Worm (Caenorhabditis elegans): ENCODE data around the gene erp-44.2.
A peak's percentile ranks its signal among the peaks of the same experiment; 100 is the strongest.

Gene erp-44.2

DNA sequence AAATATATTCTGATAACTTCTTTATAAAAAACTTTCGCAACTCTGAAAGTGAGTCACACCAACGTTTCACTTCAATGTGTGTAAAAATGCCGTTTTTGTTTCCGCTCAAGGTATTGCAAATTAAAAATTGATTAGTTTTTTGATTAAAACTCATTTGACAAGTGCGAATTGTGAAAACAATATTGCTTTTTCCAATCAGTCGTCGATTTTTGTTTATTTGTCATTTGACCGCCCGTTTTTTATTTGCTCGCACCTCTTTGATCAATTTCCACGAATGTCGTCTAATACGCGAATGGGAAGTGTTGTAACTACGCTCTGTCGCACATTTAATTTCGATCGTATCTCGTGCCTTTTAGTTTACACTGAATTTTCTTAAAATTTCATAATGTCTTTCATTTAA, 4.3 kb downstream of the erp-44.2 start, which contains the start of gene mvb-12 (continued):
- TF ChIP-seq ceh-63 (GFP tag; optimal IDR thresholded peaks at IDR 0.05) = no peak
- TF ChIP-seq zag-1 (tag; optimal IDR thresholded peaks at IDR 0.05) = no peak
- TF ChIP-seq nhr-20 (tag; optimal IDR thresholded peaks at IDR 0.05) = no peak
- TF ChIP-seq ceh-90 (tag; optimal IDR thresholded peaks at IDR 0.05) = no peak
- TF ChIP-seq C16A3.4 (tag; optimal IDR thresholded peaks at IDR 0.05) = peak; percentile 2
- no peak for TF ChIP-seq lir-3 (tag; optimal IDR thresholded peaks at IDR 0.05; ENCODE audit: poor library complexity)
- no peak for TF ChIP-seq nhr-19 (GFP tag; conservative IDR thresholded peaks at IDR 0.05)
- TF ChIP-seq hlh-17 (GFP tag; optimal IDR thresholded peaks at IDR 0.05; ENCODE audit: borderline replicate concordance) = no peak
- TF ChIP-seq C34B4.2 (tag; optimal IDR thresholded peaks at IDR 0.05) = no peak
- TF ChIP-seq lsy-2 (tag; optimal IDR thresholded peaks at IDR 0.05) = peak in 1 of 2 experiments; percentile 46
- peak; percentile 2 to 5 for TF ChIP-seq efl-1 (optimal IDR thresholded peaks at IDR 0.05)
- TF ChIP-seq efl-1 (GFP tag; optimal IDR thresholded peaks at IDR 0.05 in 1 of 2) = peak; percentile 31 to 75
- TF ChIP-seq pqm-1 (tag; optimal IDR thresholded peaks at IDR 0.05) = no peak
- TF ChIP-seq nhr-90 (tag; optimal IDR thresholded peaks at IDR 0.05; ENCODE audit: poor library complexity) = no peak
- no peak for TF ChIP-seq nhr-28 (tag; optimal IDR thresholded peaks at IDR 0.05)
- TF ChIP-seq sup-37 (GFP tag; optimal IDR thresholded peaks at IDR 0.05) = no peak
- peak in 1 of 2 experiments; percentile 13 for TF ChIP-seq mdl-1 (tag; optimal IDR thresholded peaks at IDR 0.05)
- TF ChIP-seq rnt-1 (tag; optimal IDR thresholded peaks at IDR 0.05) = no peak
- TF ChIP-seq snpc-4 (tag; optimal IDR thresholded peaks at IDR 0.05) = no peak
- peak; percentile 77 for TF ChIP-seq lin-14 (GFP tag; optimal IDR thresholded peaks at IDR 0.05)
- TF ChIP-seq xbp-1 (tag; optimal IDR thresholded peaks at IDR 0.05) = peak; percentile 9
- no peak for TF ChIP-seq egl-13 (tag; optimal IDR thresholded peaks at IDR 0.05)
- no peak for TF ChIP-seq nhr-85 (tag)
- TF ChIP-seq mep-1 (tag; optimal IDR thresholded peaks at IDR 0.05) = peak; percentile 31
- TF ChIP-seq fkh-4 (tag; optimal IDR thresholded peaks at IDR 0.05; ENCODE audit: borderline replicate concordance) = no peak
- TF ChIP-seq fkh-8 (tag; optimal IDR thresholded peaks at IDR 0.05) = peak; percentile 60
- TF ChIP-seq fos-1 (tag; optimal IDR thresholded peaks at IDR 0.05) = no peak
- peak; percentile 5 for TF ChIP-seq blmp-1 (tag; optimal IDR thresholded peaks at IDR 0.05)

DNA sequence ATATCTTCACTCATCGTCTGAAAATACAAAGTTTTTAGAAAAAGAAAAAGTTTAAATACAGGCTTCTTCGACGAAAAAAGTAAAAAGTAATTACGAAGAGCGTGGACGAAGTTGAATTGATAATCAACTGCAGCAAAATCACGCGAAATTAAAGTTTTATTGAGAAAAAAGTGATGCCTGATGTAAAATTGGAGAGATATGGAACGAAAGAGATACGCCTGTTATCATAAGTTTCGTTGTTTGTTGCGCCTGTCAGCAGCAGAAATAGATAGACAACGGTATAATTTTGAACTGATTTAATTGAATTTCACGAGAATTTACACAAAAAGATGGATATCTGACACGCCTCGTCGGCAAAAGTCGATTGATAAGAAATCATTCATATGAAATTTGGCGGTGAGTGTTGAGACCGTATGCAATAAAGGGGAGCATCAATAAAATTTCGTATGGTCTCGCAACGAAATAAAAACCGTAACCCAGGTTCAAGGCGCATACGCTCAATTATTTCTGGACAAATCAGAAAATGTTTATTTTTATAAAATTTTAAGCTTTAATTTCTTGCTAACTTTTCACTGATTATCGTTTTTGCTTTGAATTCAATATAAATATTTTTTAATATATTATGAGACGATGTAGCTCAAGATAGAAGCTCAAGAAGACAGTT, 5.1 kb downstream of the erp-44.2 start, which contains the start of gene C06A6.4:
Gene C06A6.4, minus strand, starts transcription at position 24 of the 664 bp plus-strand sequence.
- TF ChIP-seq elt-2 (tag; optimal IDR thresholded peaks at IDR 0.05) (peak; percentile 14), pqm-1 (tag; optimal IDR thresholded peaks at IDR 0.05) (no peak), nhr-237 (tag; optimal IDR thresholded peaks at IDR 0.05) (no peak), lin-35 (GFP tag; optimal IDR thresholded peaks at IDR 0.05) (peak in 1 of 2 experiments; percentile 36), elt-3 (tag; optimal IDR thresholded peaks at IDR 0.05) (peak in 2 of 6 experiments; percentile 14 to 60), mep-1 (tag; optimal IDR thresholded peaks at IDR 0.05) (no peak), nhr-20 (tag; optimal IDR thresholded peaks at IDR 0.05) (peak; percentile 10), blmp-1 (tag; optimal IDR thresholded peaks at IDR 0.05) (peak; percentile 49), nhr-85 (tag) (peak; percentile 35), lin-14 (GFP tag; optimal IDR thresholded peaks at IDR 0.05) (peak; percentile 34)

DNA sequence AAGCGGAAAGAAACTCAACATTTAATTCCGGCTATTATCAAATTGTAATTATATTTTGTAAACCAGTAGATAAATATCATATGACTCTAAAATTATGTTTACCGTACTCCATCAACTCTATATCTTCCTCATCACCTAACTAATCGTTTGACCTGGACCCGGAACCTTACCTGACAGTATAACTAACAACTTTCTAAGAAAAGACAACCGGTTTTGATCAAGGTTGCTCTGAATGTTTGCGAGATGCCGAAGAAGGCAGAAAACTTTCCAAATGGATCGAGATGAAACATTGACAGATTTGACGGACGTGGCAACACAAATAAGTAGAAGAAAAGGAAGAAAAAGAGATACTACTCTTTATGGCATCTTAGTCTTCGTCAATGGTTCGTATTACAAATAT, 9.8 kb downstream of the erp-44.2 start:
- TF ChIP-seq aly-2 (tag; optimal IDR thresholded peaks at IDR 0.05) (peak; percentile 23), nhr-77 (tag; optimal IDR thresholded peaks at IDR 0.05) (no peak), C34B4.2 (tag; optimal IDR thresholded peaks at IDR 0.05) (no peak), nhr-71 (tag; optimal IDR thresholded peaks at IDR 0.05) (peak; percentile 43), nhr-47 (tag; optimal IDR thresholded peaks at IDR 0.05) (no peak), fkh-4 (tag; optimal IDR thresholded peaks at IDR 0.05; ENCODE audit: borderline replicate concordance) (no peak), nhr-19 (GFP tag; conservative IDR thresholded peaks at IDR 0.05) (no peak), C16A3.4 (tag; optimal IDR thresholded peaks at IDR 0.05) (no peak), ceh-90 (tag; optimal IDR thresholded peaks at IDR 0.05) (no peak), ama-1 (optimal IDR thresholded peaks at IDR 0.05) (no peak), nhr-85 (tag) (peak; percentile 94), ztf-4 (tag; optimal IDR thresholded peaks at IDR 0.05) (no peak), efl-1 (optimal IDR thresholded peaks at IDR 0.05) (no peak), efl-1 (GFP tag; optimal IDR thresholded peaks at IDR 0.05 in 1 of 2) (peak in 1 of 2 experiments; percentile 55), dsc-1 (tag; optimal IDR thresholded peaks at IDR 0.05) (no peak), lin-39 (tag; optimal IDR thresholded peaks at IDR 0.05) (no peak), sup-37 (GFP tag; optimal IDR thresholded peaks at IDR 0.05) (no peak), nhr-237 (tag; optimal IDR thresholded peaks at IDR 0.05) (no peak), isw-1 (GFP tag; IDR thresholded peaks at IDR 0.05) (no peak), lir-3 (tag; optimal IDR thresholded peaks at IDR 0.05; ENCODE audit: poor library complexity) (no peak), ceh-8 (GFP tag; optimal IDR thresholded peaks at IDR 0.05) (no peak), unc-130 (tag; optimal IDR thresholded peaks at IDR 0.05) (no peak), ceh-63 (GFP tag; optimal IDR thresholded peaks at IDR 0.05) (no peak), lsy-2 (tag; optimal IDR thresholded peaks at IDR 0.05) (peak in 1 of 2 experiments; percentile 31), hlh-17 (GFP tag; optimal IDR thresholded peaks at IDR 0.05; ENCODE audit: borderline replicate concordance) (no peak), egl-13 (tag; optimal IDR thresholded peaks at IDR 0.05) (no peak), efl-3 (GFP tag; optimal IDR thresholded peaks at IDR 0.05) (no peak), grh-1 (GFP tag; IDR thresholded peaks at IDR 0.05) (peak; percentile 82), C04F5.9 (tag; optimal IDR thresholded peaks at IDR 0.05) (no peak)

Measured in whole organism, L1 larva.